Fruit fly (Drosophila melanogaster) whole organism, wandering third instar larva: ENCODE data around the gene Rsph1.

Experiments used
- HLH106 ChIP-seq: fragments of 200-800 bp; optimal IDR thresholded peaks from 3 replicates; lab custom pipeline; 2019; ENCODE audit warnings: missing biosample characterization, mild to moderate bottlenecking, missing genetic modification characterization, moderate library complexity
- Hr78 ChIP-seq: fragments of >200 bp; optimal IDR thresholded peaks from 2 replicates; lab custom pipeline; 2017; ENCODE audit warnings: missing biosample characterization, missing genetic modification characterization
- OdsH ChIP-seq: fragments of 200-800 bp; sonication (Bioruptor generic); optimal IDR thresholded peaks from 2 replicates; lab custom pipeline; 2016; ENCODE audit warnings: missing biosample characterization, mild to moderate bottlenecking, missing genetic modification characterization
- brk ChIP-seq: fragments of 200-800 bp; sonication (Bioruptor generic); optimal IDR thresholded peaks from 2 replicates; lab custom pipeline; 2016; ENCODE audit warnings: missing biosample characterization, mild to moderate bottlenecking, missing genetic modification characterization
- dl ChIP-seq, 2 experiments: fragments of 175-275, 200-275 bp in 1 of 2; fragments of 200-275 bp in 1 of 2; sonication (Bioruptor generic); optimal IDR thresholded peaks; lab custom pipeline; 2018; ENCODE audit warnings: mild to moderate bottlenecking in 2 of 2, missing biosample characterization in 2 of 2, missing genetic modification characterization in 2 of 2, moderate library complexity in 2 of 2; ENCODE audit not compliant: partially characterized antibody in 2 of 2, insufficient read depth in 1 of 2
- dsf ChIP-seq: sonication (Bioruptor generic); optimal IDR thresholded peaks from 2 replicates; lab custom pipeline; 2016; ENCODE audit warnings: missing biosample characterization, missing genetic modification characterization, borderline replicate concordance
- fru ChIP-seq: fragments of 200-800 bp; sonication (Bioruptor generic); optimal IDR thresholded peaks from 3 replicates; lab custom pipeline; 2016; ENCODE audit warnings: missing biosample characterization, mild to moderate bottlenecking, missing genetic modification characterization
- pan ChIP-seq: fragments of >200 bp; optimal IDR thresholded peaks from 2 replicates; lab custom pipeline; 2017
- psq ChIP-seq: fragments of 200-800 bp; sonication (Bioruptor generic); optimal IDR thresholded peaks from 3 replicates; lab custom pipeline; 2017; ENCODE audit warnings: missing biosample characterization, mild to moderate bottlenecking, missing genetic modification characterization, moderate library complexity
- rgr ChIP-seq: fragments of 200-800 bp; sonication (Bioruptor generic); optimal IDR thresholded peaks from 3 replicates; lab custom pipeline; 2016; ENCODE audit warnings: missing biosample characterization, mild to moderate bottlenecking, missing genetic modification characterization
- tai ChIP-seq: sonication (Bioruptor generic); optimal IDR thresholded peaks from 2 replicates; lab custom pipeline; 2016; ENCODE audit warnings: missing biosample characterization, missing genetic modification characterization
- usp ChIP-seq: fragments of >200 bp; optimal IDR thresholded peaks from 2 replicates; lab custom pipeline; 2017; ENCODE audit warnings: missing biosample characterization, missing genetic modification characterization

DNA sequence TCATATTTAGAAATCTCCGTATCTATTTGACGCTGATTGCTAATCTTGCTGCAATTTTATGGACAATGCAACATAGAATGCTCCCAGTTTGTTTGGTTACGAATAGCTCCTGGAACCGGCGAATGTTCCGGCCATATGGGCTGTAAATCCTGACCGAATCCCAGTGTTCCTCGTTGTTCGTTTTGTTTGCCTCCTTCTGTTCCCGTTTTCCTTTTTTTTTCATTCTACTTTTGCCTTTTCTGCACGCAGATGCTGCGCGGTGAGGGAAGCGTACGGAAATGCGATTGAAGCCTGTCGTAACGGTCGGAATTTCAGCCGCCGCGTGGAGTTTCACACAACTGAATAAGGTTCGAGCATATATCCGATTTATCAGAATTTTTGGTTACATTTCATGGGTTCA lies 7.1 kb upstream of the Rsph1 start, which contains the start of gene CG43925:
- no peak for TF ChIP-seq OdsH (GFP tag; lab: Kevin White, UChicago)
- TF ChIP-seq fru (GFP tag; lab: Kevin White, UChicago): no peak
- TF ChIP-seq HLH106 (tag; lab: Kevin White, UChicago): no peak
- TF ChIP-seq dsf (GFP tag; lab: Kevin White, UChicago): no peak
- no peak for TF ChIP-seq usp
- TF ChIP-seq dl (GFP tag; optimal IDR thresholded peaks at IDR 0.05; lab: Kevin White, UChicago; ENCODE audit: insufficient read depth in 1 of 2, partially characterized antibody in 2 of 2): no peak
- no peak for TF ChIP-seq psq
- no peak for TF ChIP-seq tai
- no peak for TF ChIP-seq pan (lab: Kevin White, UChicago)
- TF ChIP-seq rgr (GFP tag; lab: Kevin White, UChicago): no peak
- no peak for TF ChIP-seq brk
- no peak for TF ChIP-seq Hr78 (GFP tag; lab: Kevin White, UChicago)
